Fruit fly (Drosophila melanogaster) whole organism, prepupa: Measurements from ENCODE around the gene T48.

Experiments
- CG16779 ChIP-seq: fragments of 200-800 bp; sonication (Bioruptor generic); optimal IDR thresholded peaks from 3 replicates; lab custom pipeline; 2017; ENCODE audit warnings: missing biosample characterization, mild to moderate bottlenecking, missing genetic modification characterization
- CG9139 ChIP-seq: fragments of 200-800 bp; sonication (Bioruptor generic); optimal IDR thresholded peaks from 3 replicates; lab custom pipeline; 2017; ENCODE audit warnings: missing biosample characterization, mild to moderate bottlenecking, missing genetic modification characterization
- Eip75B ChIP-seq: fragments of 200-800 bp; sonication (Bioruptor generic); optimal IDR thresholded peaks from 3 replicates; lab custom pipeline; 2016; ENCODE audit warnings: missing biosample characterization, missing genetic modification characterization

dm6 chr3R:26890499-26890898 lies 9.0 kb downstream of the T48 start:
- TF ChIP-seq CG9139 (GFP tag; lab: Kevin White, UChicago) = no peak
- no peak for TF ChIP-seq CG16779 (tag; lab: Kevin White, UChicago)
- TF ChIP-seq Eip75B = no peak
